Worm (Caenorhabditis elegans) whole organism, late embryonic: Measurements from ENCODE around the gene srg-3.

Experiments
- ama-1 ChIP-seq: fragments of 150-350 bp; optimal IDR thresholded peaks from 2 replicates; lab custom pipeline; 2014
- ceh-31 ChIP-seq: sonication (generic microtip); optimal IDR thresholded peaks from 2 replicates; lab custom pipeline; 2016; ENCODE audit warnings: missing genetic modification characterization, missing compliant biosample characterization
- ceh-9 ChIP-seq: sonication (generic microtip); optimal IDR thresholded peaks from 2 replicates; lab custom pipeline; 2016; ENCODE audit warnings: mild to moderate bottlenecking, missing genetic modification characterization, inconsistent platforms, missing compliant biosample characterization
- ets-4 ChIP-seq: sonication (generic microtip); optimal IDR thresholded peaks from 2 replicates; lab custom pipeline; 2016; ENCODE audit warnings: missing genetic modification characterization, missing compliant biosample characterization
- fkh-6 ChIP-seq: sonication (generic microtip); optimal IDR thresholded peaks from 2 replicates; lab custom pipeline; 2016; ENCODE audit warnings: missing genetic modification characterization, missing compliant biosample characterization
- lim-6 ChIP-seq: sonication (generic microtip); optimal IDR thresholded peaks from 2 replicates; lab custom pipeline; 2016; ENCODE audit warnings: missing genetic modification characterization, missing compliant biosample characterization
- mec-3 ChIP-seq: sonication (generic microtip); optimal IDR thresholded peaks from 2 replicates; lab custom pipeline; 2016; ENCODE audit warnings: borderline replicate concordance, missing genetic modification characterization, missing compliant biosample characterization
- nhr-11 ChIP-seq: fragments of 150-350 bp; optimal IDR thresholded peaks from 2 replicates; lab custom pipeline; 2014; ENCODE audit warnings: missing biosample characterization, missing genetic modification characterization
- pha-2 ChIP-seq: sonication (generic microtip); optimal IDR thresholded peaks from 2 replicates; lab custom pipeline; 2017; ENCODE audit warnings: mild to moderate bottlenecking, missing genetic modification characterization, missing compliant biosample characterization
- pha-4 ChIP-seq: fragments of 150-350 bp; optimal IDR thresholded peaks from 2 replicates; lab custom pipeline; 2018; ENCODE audit warnings: missing biosample characterization, missing genetic modification reagents, missing genetic modification characterization
- pqm-1 ChIP-seq: sonication (generic microtip); optimal IDR thresholded peaks from 2 replicates; lab custom pipeline; 2016; ENCODE audit warnings: missing genetic modification characterization, missing compliant biosample characterization
- tbx-2 ChIP-seq: sonication (generic microtip); optimal IDR thresholded peaks from 2 replicates; lab custom pipeline; 2016; ENCODE audit warnings: missing genetic modification characterization, missing compliant biosample characterization
- zip-5 ChIP-seq: sonication (generic microtip); optimal IDR thresholded peaks from 2 replicates; lab custom pipeline; 2016; ENCODE audit warnings: missing genetic modification characterization, missing compliant biosample characterization

- TF ChIP-seq ets-4 (tag; lab: Kevin White, UChicago) (no peak), ceh-9 (tag; lab: Kevin White, UChicago) (no peak), ama-1 (no peak), lim-6 (tag; lab: Kevin White, UChicago) (no peak), nhr-11 (tag; lab: Kevin White, UChicago) (no peak), mec-3 (tag; lab: Kevin White, UChicago) (no peak), ceh-31 (peak; percentile 58), tbx-2 (tag; lab: Kevin White, UChicago) (no peak), pha-2 (no peak), zip-5 (tag; lab: Kevin White, UChicago) (no peak), fkh-6 (tag; lab: Kevin White, UChicago) (no peak), pqm-1 (tag; lab: Kevin White, UChicago) (no peak), pha-4 (tag; lab: Kevin White, UChicago) (no peak)
Measured at ce11 chrIII:6303114-6303647, 33.0 kb upstream of the srg-3 start, which contains the start of gene F47D12.9.
